Worm (Caenorhabditis elegans): ENCODE measurements around the gene C29E4.10.

Gene C29E4.10

ce11 chrIII:7978289-7978688, 40.6 kb downstream of the C29E4.10 start (continued):
- TF ChIP-seq K12H6.12 (tag; optimal IDR thresholded peaks at IDR 0.05) (no peak), tlf-1 (GFP tag; optimal IDR thresholded peaks at IDR 0.05) (no peak), ceh-79 (tag; optimal IDR thresholded peaks at IDR 0.05) (no peak), Y53F4B.3 (GFP tag; IDR thresholded peaks at IDR 0.05) (no peak), madf-6 (GFP tag; IDR thresholded peaks at IDR 0.05) (peak; percentile 61; the same call in 1 of the 2 replicates), F22D6.2 (tag; optimal IDR thresholded peaks at IDR 0.05) (no peak), ama-1 (optimal IDR thresholded peaks at IDR 0.05) (no peak), ama-1 (GFP tag; optimal IDR thresholded peaks at IDR 0.05) (no peak), D2030.7 (GFP tag; IDR thresholded peaks at IDR 0.05) (peak; percentile 17; the same call in 1 of the 2 replicates), lir-1 (GFP tag; conservative IDR thresholded peaks at IDR 0.05) (no peak), attf-3 (GFP tag; conservative IDR thresholded peaks at IDR 0.05) (no peak), lin-54 (GFP tag; optimal IDR thresholded peaks at IDR 0.05) (peak; percentile 26), F23B12.7 (tag; optimal IDR thresholded peaks at IDR 0.05; ENCODE audit: insufficient read depth) (no peak), cebp-1 (GFP tag; IDR thresholded peaks at IDR 0.05) (no peak), cebp-1 (tag; optimal IDR thresholded peaks at IDR 0.05) (peak; percentile 9), B0019.2 (GFP tag; conservative IDR thresholded peaks at IDR 0.05) (no peak), let-607 (tag; optimal IDR thresholded peaks at IDR 0.05) (no peak), hsf-1 (GFP tag; IDR thresholded peaks at IDR 0.05) (no peak), Y53G8AR.9 (GFP tag; conservative IDR thresholded peaks at IDR 0.05) (no peak), nfyb-1 (GFP tag; IDR thresholded peaks at IDR 0.05) (no peak), rec-8 (tag; optimal IDR thresholded peaks at IDR 0.05) (no peak), nfya-2 (GFP tag; IDR thresholded peaks at IDR 0.05) (no peak), hrde-1 (tag; optimal IDR thresholded peaks at IDR 0.05; ENCODE audit: borderline replicate concordance) (no peak), nhr-120 (GFP tag; IDR thresholded peaks at IDR 0.05) (no peak), F57C9.4 (tag; optimal IDR thresholded peaks at IDR 0.05) (no peak), akir-1 (GFP tag; optimal IDR thresholded peaks at IDR 0.05) (no peak), unc-62 (GFP tag; optimal IDR thresholded peaks at IDR 0.05) (no peak), rcor-1 (GFP tag; IDR thresholded peaks at IDR 0.05) (0 out of 2 replicates have a peak, but pooled peaks have one; percentile 20), madf-10 (tag; optimal IDR thresholded peaks at IDR 0.05) (no peak), unc-130 (GFP tag; optimal IDR thresholded peaks at IDR 0.05) (no peak), F49E8.2 (tag; optimal IDR thresholded peaks at IDR 0.05; ENCODE audit: insufficient read depth) (no peak), hlh-26 (GFP tag; conservative IDR thresholded peaks at IDR 0.05) (no peak), pha-4 (tag; optimal IDR thresholded peaks at IDR 0.05) (no peak), die-1 (tag; optimal IDR thresholded peaks at IDR 0.05) (peak; percentile 17), aptf-2 (GFP tag; conservative IDR thresholded peaks at IDR 0.05) (no peak), cebp-2 (GFP tag; IDR thresholded peaks at IDR 0.05) (no peak), B0336.3 (GFP tag; IDR thresholded peaks at IDR 0.05) (no peak), let-526 (GFP tag; IDR thresholded peaks at IDR 0.05) (no peak), dox-1 (GFP tag; IDR thresholded peaks at IDR 0.05) (no peak), ztf-22 (GFP tag; optimal IDR thresholded peaks at IDR 0.05) (no peak), ztf-18 (tag; optimal IDR thresholded peaks at IDR 0.05) (peak; percentile 35), egrh-3 (GFP tag; IDR thresholded peaks at IDR 0.05) (no peak), mcd-1 (GFP tag; IDR thresholded peaks at IDR 0.05) (no peak), F52B5.7 (tag; optimal IDR thresholded peaks at IDR 0.05) (no peak), mxl-1 (tag; optimal IDR thresholded peaks at IDR 0.05) (no peak), C17E4.6 (GFP tag; IDR thresholded peaks at IDR 0.05) (no peak), F37B4.10 (GFP tag; IDR thresholded peaks at IDR 0.05) (no peak), Y95B8A.8 (GFP tag; IDR thresholded peaks at IDR 0.05) (no peak), hlh-12 (tag; optimal IDR thresholded peaks at IDR 0.05) (no peak), tbx-9 (tag; optimal IDR thresholded peaks at IDR 0.05; ENCODE audit: borderline replicate concordance) (no peak)
